Worm (Caenorhabditis elegans) whole organism, L2 larva: ENCODE data around the gene T07E3.4.

Source experiments
- C34F6.9 ChIP-seq: fragments of 150-350 bp; optimal IDR thresholded peaks from 2 replicates; lab custom pipeline; 2014; ENCODE audit warnings: missing biosample characterization, missing genetic modification characterization
- F13H6.1 ChIP-seq: sonication (generic microtip); optimal IDR thresholded peaks from 2 replicates; lab custom pipeline; 2016; ENCODE audit warnings: missing genetic modification characterization, missing compliant biosample characterization
- R02D3.7 ChIP-seq: fragments of 150-350 bp; optimal IDR thresholded peaks from 2 replicates; lab custom pipeline; 2014; ENCODE audit warnings: missing biosample characterization, missing genetic modification characterization
- alr-1 ChIP-seq: fragments of 150-350 bp; optimal IDR thresholded peaks from 2 replicates; lab custom pipeline; 2014; ENCODE audit warnings: missing biosample characterization, missing genetic modification characterization
- aly-2 ChIP-seq: fragments of 150-350 bp; optimal IDR thresholded peaks from 2 replicates; lab custom pipeline; 2014; ENCODE audit warnings: missing biosample characterization, missing genetic modification characterization
- ama-1 ChIP-seq: fragments of 150-350 bp; optimal IDR thresholded peaks from 2 replicates; lab custom pipeline; 2018; ENCODE audit warnings: inconsistent platforms
- blmp-1 ChIP-seq: sonication (generic microtip); optimal IDR thresholded peaks from 2 replicates; lab custom pipeline; 2017; ENCODE audit warnings: missing genetic modification characterization, mild to moderate bottlenecking, missing compliant biosample characterization, antibody characterized with exemption, moderate library complexity; ENCODE audit not compliant: insufficient read depth
- ceh-82 ChIP-seq: fragments of 150-350 bp; optimal IDR thresholded peaks from 2 replicates; lab custom pipeline; 2014; ENCODE audit warnings: missing biosample characterization, missing genetic modification characterization
- crh-2 ChIP-seq: sonication (generic microtip); optimal IDR thresholded peaks from 2 replicates; lab custom pipeline; 2017; ENCODE audit warnings: missing biosample characterization, missing genetic modification characterization
- dmd-4 ChIP-seq: sonication (generic microtip); optimal IDR thresholded peaks from 2 replicates; lab custom pipeline; 2017; ENCODE audit warnings: missing biosample characterization, missing genetic modification characterization
- egl-27 ChIP-seq: sonication (generic microtip); optimal IDR thresholded peaks from 3 replicates; lab custom pipeline; 2017; ENCODE audit warnings: missing biosample characterization, missing genetic modification reagents, missing genetic modification characterization
- elt-3 ChIP-seq: sonication (generic microtip); optimal IDR thresholded peaks from 2 replicates; lab custom pipeline; 2017; ENCODE audit warnings: missing biosample characterization, missing genetic modification characterization
- gmeb-1 ChIP-seq: fragments of 150-350 bp; optimal IDR thresholded peaks from 2 replicates; lab custom pipeline; 2014; ENCODE audit warnings: missing biosample characterization, missing genetic modification characterization
- lin-11 ChIP-seq: fragments of 150-350 bp; sonication (generic microtip); optimal IDR thresholded peaks from 2 replicates; lab custom pipeline; 2014; ENCODE audit warnings: missing biosample characterization, missing genetic modification characterization, inconsistent platforms, mixed read lengths
- lin-13 ChIP-seq: fragments of 150-350 bp; optimal IDR thresholded peaks from 2 replicates; lab custom pipeline; 2014; ENCODE audit warnings: missing biosample characterization, missing genetic modification reagents, missing genetic modification characterization
- lsy-2 ChIP-seq, 2 experiments: fragments of 150-350 bp in 1 of 2; sonication (generic microtip) in 1 of 2; optimal IDR thresholded peaks; 2 replicates each; lab custom pipeline; 2014 to 2017; ENCODE audit warnings: missing biosample characterization in 2 of 2, missing genetic modification characterization in 2 of 2
- nhr-10 ChIP-seq: sonication (generic microtip); optimal IDR thresholded peaks from 2 replicates; lab custom pipeline; 2017; ENCODE audit warnings: missing biosample characterization, missing genetic modification characterization
- nhr-11 ChIP-seq: fragments of 150-350 bp; optimal IDR thresholded peaks from 2 replicates; lab custom pipeline; 2014; ENCODE audit warnings: missing biosample characterization, missing genetic modification characterization
- nhr-12 ChIP-seq: fragments of 150-350 bp; optimal IDR thresholded peaks from 2 replicates; lab custom pipeline; 2014; ENCODE audit warnings: missing biosample characterization, missing genetic modification characterization
- nhr-129 ChIP-seq: fragments of 150-350 bp; optimal IDR thresholded peaks from 2 replicates; lab custom pipeline; 2014; ENCODE audit warnings: missing biosample characterization, missing genetic modification characterization
- nhr-21 ChIP-seq: fragments of 150-350 bp; optimal IDR thresholded peaks from 2 replicates; lab custom pipeline; 2014; ENCODE audit warnings: missing biosample characterization, missing genetic modification characterization
- nhr-23 ChIP-seq: fragments of 150-350 bp; optimal IDR thresholded peaks from 2 replicates; lab custom pipeline; 2014; ENCODE audit warnings: missing biosample characterization, missing genetic modification reagents, missing genetic modification characterization
- nhr-237 ChIP-seq: fragments of 150-350 bp; optimal IDR thresholded peaks from 2 replicates; lab custom pipeline; 2014; ENCODE audit warnings: missing biosample characterization, missing genetic modification characterization
- nhr-25 ChIP-seq: fragments of 150-350 bp; sonication (generic microtip); optimal IDR thresholded peaks from 3 replicates; lab custom pipeline; 2014; ENCODE audit warnings: missing biosample characterization, missing genetic modification characterization
- peb-1 ChIP-seq: fragments of 150-350 bp; optimal IDR thresholded peaks from 2 replicates; lab custom pipeline; 2014; ENCODE audit warnings: missing biosample characterization, missing genetic modification characterization
- sem-4 ChIP-seq: fragments of 150-350 bp; optimal IDR thresholded peaks from 2 replicates; lab custom pipeline; 2014; ENCODE audit warnings: missing biosample characterization, missing genetic modification reagents, missing genetic modification characterization
- sma-3 ChIP-seq: sonication (generic microtip); optimal IDR thresholded peaks from 2 replicates; lab custom pipeline; 2016; ENCODE audit warnings: missing genetic modification reagents, missing genetic modification characterization, missing compliant biosample characterization
- sma-9 ChIP-seq, 2 experiments: fragments of 150-350 bp in 1 of 2; sonication (generic microtip) in 1 of 2; optimal IDR thresholded peaks; 2 replicates each; lab custom pipeline; 2014 to 2016; ENCODE audit warnings: missing genetic modification characterization in 2 of 2, mild to moderate bottlenecking in 1 of 2, missing biosample characterization in 1 of 2, missing compliant biosample characterization in 1 of 2, missing genetic modification reagents in 1 of 2, moderate library complexity in 1 of 2
- unc-39 ChIP-seq: fragments of 150-350 bp; optimal IDR thresholded peaks from 2 replicates; lab custom pipeline; 2014; ENCODE audit warnings: missing biosample characterization, missing genetic modification characterization
- unc-55 ChIP-seq: fragments of 150-350 bp; sonication (generic microtip); optimal IDR thresholded peaks from 3 replicates; lab custom pipeline; 2014; ENCODE audit warnings: missing biosample characterization, missing genetic modification reagents, missing genetic modification characterization
- ztf-1 ChIP-seq: fragments of 200-800 bp; sonication (Bioruptor generic); conservative IDR thresholded peaks from 2 replicates; pipeline ENCODE4 v1.3.6; 2022; ENCODE audit warnings: missing genetic modification characterization, missing compliant biosample characterization
- ztf-11 ChIP-seq: sonication (generic microtip); optimal IDR thresholded peaks from 2 replicates; lab custom pipeline; 2017; ENCODE audit warnings: missing biosample characterization, missing genetic modification characterization

Gene T07E3.4

DNA sequence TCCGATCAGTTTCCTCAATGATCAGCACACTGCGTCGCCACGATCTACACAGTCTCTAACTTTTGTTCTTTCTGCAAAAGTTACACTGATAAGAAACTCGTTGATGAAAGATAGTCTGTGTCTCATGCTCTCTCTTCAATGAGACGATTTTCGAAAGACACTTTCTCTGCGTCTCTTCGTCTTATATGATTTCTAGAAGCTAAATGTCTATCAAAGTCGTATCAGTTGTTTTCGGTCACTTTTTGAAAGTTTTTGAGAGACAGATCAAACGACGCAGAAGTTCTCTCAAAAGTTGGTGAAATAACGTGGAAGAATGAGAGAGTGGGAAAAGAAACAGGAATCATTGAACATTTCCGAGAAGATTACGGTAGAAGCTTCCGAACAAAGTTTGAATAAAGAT lies 2.6 kb upstream of the T07E3.4 start (continued):
- TF ChIP-seq elt-3 (tag; lab: Kevin White, UChicago) (no peak), nhr-11 (tag; lab: Kevin White, UChicago) (no peak), nhr-237 (tag; lab: Kevin White, UChicago) (no peak), nhr-10 (tag; lab: Kevin White, UChicago) (no peak), unc-39 (no peak), dmd-4 (tag; lab: Kevin White, UChicago) (no peak), egl-27 (tag; lab: Kevin White, UChicago) (peak; percentile 75)
- TF ChIP-seq, all 48 proteins: peak for 17

DNA sequence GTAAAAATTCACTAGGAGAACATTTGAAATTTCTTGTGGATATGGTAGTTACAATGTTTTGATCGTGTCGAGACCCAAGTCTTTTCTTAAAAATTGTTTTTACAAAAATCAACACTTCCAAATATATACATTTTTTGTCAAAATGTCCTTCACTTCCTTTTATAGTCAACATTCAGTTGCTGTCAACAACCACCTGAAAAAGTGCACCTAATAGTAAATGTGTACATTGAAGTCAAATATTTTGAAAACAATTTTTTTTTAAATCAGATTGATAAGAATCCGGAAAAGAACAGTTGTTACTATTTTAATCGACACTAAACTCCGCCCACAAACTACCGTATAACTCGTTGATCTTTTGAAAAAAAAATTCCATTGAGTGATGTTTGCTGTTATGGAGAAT lies 2.1 kb upstream of the T07E3.4 start:
- TF ChIP-seq ceh-82 (tag; lab: Kevin White, UChicago) = no peak
- TF ChIP-seq F13H6.1 (tag; lab: Kevin White, UChicago) = no peak
- no peak for TF ChIP-seq dmd-4 (tag; lab: Kevin White, UChicago)
- no peak for TF ChIP-seq unc-39
- TF ChIP-seq C34F6.9 = no peak
- no peak for TF ChIP-seq sem-4
- no peak for TF ChIP-seq aly-2 (tag; lab: Kevin White, UChicago)
- TF ChIP-seq lin-13 = no peak

DNA sequence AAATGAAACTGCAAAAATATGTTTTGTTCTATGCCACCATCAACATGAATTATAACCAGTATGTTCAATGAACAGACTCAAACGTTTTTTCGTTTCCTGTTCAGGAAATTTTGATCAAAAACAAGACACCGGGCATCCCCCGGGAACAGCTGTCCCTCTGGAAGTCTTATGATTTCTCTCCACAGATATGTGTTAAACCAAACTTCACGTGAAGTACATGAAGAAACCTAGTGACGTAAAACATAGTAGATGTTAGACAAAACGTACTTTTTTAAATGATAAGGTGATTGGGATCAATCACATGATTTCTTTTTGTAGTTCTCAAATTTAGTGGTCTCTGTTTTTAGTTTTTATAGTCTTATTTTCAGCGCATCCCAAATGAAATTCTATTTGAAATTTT lies 704 bp downstream of the T07E3.4 start:
- TF ChIP-seq ama-1 (lab: Kevin White, UChicago) = peak; percentile 20
- peak; percentile 76 for TF ChIP-seq sma-3 (GFP tag; lab: Kevin White, UChicago)
- TF ChIP-seq gmeb-1 (tag; lab: Kevin White, UChicago) = peak; percentile 57
- peak; percentile 67 for TF ChIP-seq crh-2
- TF ChIP-seq F13H6.1 (tag; lab: Kevin White, UChicago) = peak; percentile 47
- no peak for TF ChIP-seq unc-39
- TF ChIP-seq nhr-129 = peak; percentile 67
- TF ChIP-seq lsy-2 (tag; optimal IDR thresholded peaks at IDR 0.05; lab: Kevin White, UChicago) = peak in 1 of 2 experiments; percentile 68
- peak; percentile 79 for TF ChIP-seq nhr-21 (tag; lab: Kevin White, UChicago)
- TF ChIP-seq dmd-4 (tag; lab: Kevin White, UChicago) = no peak
- peak; percentile 38 for TF ChIP-seq nhr-25 (tag; lab: Kevin White, UChicago)
- TF ChIP-seq nhr-23 (tag; lab: Kevin White, UChicago) = no peak
- TF ChIP-seq C34F6.9 = peak; percentile 41
- TF ChIP-seq sma-9 (GFP tag; optimal IDR thresholded peaks at IDR 0.05; lab: Kevin White, UChicago) = peak; percentile 91
- TF ChIP-seq sma-9 (tag; optimal IDR thresholded peaks at IDR 0.05; lab: Kevin White, UChicago) = no peak

- TF ChIP-seq peb-1 (tag; lab: Kevin White, UChicago) (no peak), sma-9 (GFP tag; optimal IDR thresholded peaks at IDR 0.05; lab: Kevin White, UChicago) (no peak), sma-9 (tag; optimal IDR thresholded peaks at IDR 0.05; lab: Kevin White, UChicago) (no peak), dmd-4 (tag; lab: Kevin White, UChicago) (no peak), R02D3.7 (tag; lab: Kevin White, UChicago) (no peak), C34F6.9 (no peak), alr-1 (tag; lab: Kevin White, UChicago) (no peak), lin-11 (tag; lab: Kevin White, UChicago) (no peak), ama-1 (lab: Kevin White, UChicago) (no peak), ztf-11 (tag; lab: Kevin White, UChicago) (no peak), blmp-1 (tag; lab: Kevin White, UChicago) (no peak), nhr-129 (no peak), unc-55 (GFP tag; lab: Kevin White, UChicago) (no peak), nhr-25 (tag; lab: Kevin White, UChicago) (no peak), ztf-1 (GFP tag; lab: Robert Waterston, UW) (no peak), egl-27 (tag; lab: Kevin White, UChicago) (no peak), elt-3 (tag; lab: Kevin White, UChicago) (no peak), nhr-12 (tag; lab: Kevin White, UChicago) (no peak)
These were observed 2.8 kb downstream of the T07E3.4 start for ce11 chrIII:6900609-6901008.
